Worm (Caenorhabditis elegans): Measurements from ENCODE around the gene sri-29.

The sri-29 gene

ce11 chrII:3060782-3061181 lies 16.7 kb downstream of the sri-29 start, which contains the start of gene Y25C1A.6:
Gene Y25C1A.6 (plus strand): TSS chrII:3061082.
- TF ChIP-seq snpc-3.4 (tag; optimal IDR thresholded peaks at IDR 0.05), result no peak
- no peak for TF ChIP-seq cebp-1 (GFP tag; IDR thresholded peaks at IDR 0.05)
- TF ChIP-seq cebp-1 (tag; optimal IDR thresholded peaks at IDR 0.05), result no peak

- TF ChIP-seq zfh-2 (GFP tag; conservative IDR thresholded peaks at IDR 0.05) (peak; percentile 63), lin-54 (GFP tag; optimal IDR thresholded peaks at IDR 0.05) (no peak)
These were observed 17.5 kb downstream of the sri-29 start for ce11 chrII:3061605-3062004.

- TF ChIP-seq fkh-3 (tag; optimal IDR thresholded peaks at IDR 0.05) (no peak), attf-6 (GFP tag; IDR thresholded peaks at IDR 0.05) (no peak; the same call in none of the 2 replicates), C17E4.6 (GFP tag; IDR thresholded peaks at IDR 0.05) (no peak), rec-8 (tag; optimal IDR thresholded peaks at IDR 0.05) (no peak), T07F8.4 (tag; optimal IDR thresholded peaks at IDR 0.05) (peak; percentile 26), hmg-20 (GFP tag; IDR thresholded peaks at IDR 0.05) (peak; percentile 69; the same call in 1 of the 2 replicates), ztf-3 (GFP tag; optimal IDR thresholded peaks at IDR 0.05) (no peak), zfh-2 (GFP tag; conservative IDR thresholded peaks at IDR 0.05) (no peak), gei-17 (GFP tag; optimal IDR thresholded peaks at IDR 0.05) (no peak), ztf-18 (tag; optimal IDR thresholded peaks at IDR 0.05) (peak; percentile 52), ceh-27 (GFP tag; optimal IDR thresholded peaks at IDR 0.05) (no peak), aptf-3 (GFP tag; IDR thresholded peaks at IDR 0.05) (no peak), die-1 (tag; optimal IDR thresholded peaks at IDR 0.05) (peak; percentile 8), unc-130 (GFP tag; optimal IDR thresholded peaks at IDR 0.05) (peak; percentile 65), lin-54 (GFP tag; optimal IDR thresholded peaks at IDR 0.05) (peak; percentile 51), madf-3 (GFP tag; IDR thresholded peaks at IDR 0.05) (no peak), ztf-6 (GFP tag; IDR thresholded peaks at IDR 0.05) (0 out of 2 replicates have a peak, but pooled peaks have one; percentile 21), bed-1 (GFP tag; IDR thresholded peaks at IDR 0.05) (no peak), efl-1 (GFP tag; optimal IDR thresholded peaks at IDR 0.05) (no peak), repo-1 (tag; optimal IDR thresholded peaks at IDR 0.05) (no peak), Y79H2A.3 (GFP tag; conservative IDR thresholded peaks at IDR 0.05) (no peak), tbp1 (GFP tag; optimal IDR thresholded peaks at IDR 0.05) (peak; percentile 95), hlh-26 (GFP tag; conservative IDR thresholded peaks at IDR 0.05) (no peak), Y56A3A.18 (GFP tag; IDR thresholded peaks at IDR 0.05) (no peak), xnd-1 (tag; optimal IDR thresholded peaks at IDR 0.05) (peak; percentile 11), ztf-28 (GFP tag; IDR thresholded peaks at IDR 0.05) (0 out of 2 replicates have a peak, but pooled peaks have one; percentile 48), attf-5 (GFP tag; optimal IDR thresholded peaks at IDR 0.05) (no peak), dpff-1 (tag; optimal IDR thresholded peaks at IDR 0.05) (no peak), nhr-27 (tag; optimal IDR thresholded peaks at IDR 0.05) (no peak), egl-44 (GFP tag; IDR thresholded peaks at IDR 0.05) (no peak), nfya-1 (tag; optimal IDR thresholded peaks at IDR 0.05; ENCODE audit: borderline replicate concordance, insufficient read depth) (no peak), ceh-91 (GFP tag; IDR thresholded peaks at IDR 0.05) (no peak), ceh-58 (GFP tag; IDR thresholded peaks at IDR 0.05) (no peak), chd-7 (tag; optimal IDR thresholded peaks at IDR 0.05) (no peak), cebp-1 (GFP tag; IDR thresholded peaks at IDR 0.05) (0 out of 2 replicates have a peak, but pooled peaks have one; percentile 12), cebp-1 (tag; optimal IDR thresholded peaks at IDR 0.05) (peak; percentile 58), F57C9.4 (tag; optimal IDR thresholded peaks at IDR 0.05) (no peak), lag-1 (GFP tag; IDR thresholded peaks at IDR 0.05) (no peak), athp-1 (tag; optimal IDR thresholded peaks at IDR 0.05) (no peak), ceh-79 (tag; optimal IDR thresholded peaks at IDR 0.05) (no peak), T26A5.8 (tag; optimal IDR thresholded peaks at IDR 0.05) (no peak), Y67H2A.10 (GFP tag; conservative IDR thresholded peaks at IDR 0.05) (no peak), C06A6.2 (GFP tag; conservative IDR thresholded peaks at IDR 0.05) (no peak), F37B4.10 (GFP tag; IDR thresholded peaks at IDR 0.05) (no peak)
These were observed 18.1 kb downstream of the sri-29 start for ce11 chrII:3062222-3062621.
